Worm (Caenorhabditis elegans): ENCODE results near the gene Y49F6B.9.

DNA sequence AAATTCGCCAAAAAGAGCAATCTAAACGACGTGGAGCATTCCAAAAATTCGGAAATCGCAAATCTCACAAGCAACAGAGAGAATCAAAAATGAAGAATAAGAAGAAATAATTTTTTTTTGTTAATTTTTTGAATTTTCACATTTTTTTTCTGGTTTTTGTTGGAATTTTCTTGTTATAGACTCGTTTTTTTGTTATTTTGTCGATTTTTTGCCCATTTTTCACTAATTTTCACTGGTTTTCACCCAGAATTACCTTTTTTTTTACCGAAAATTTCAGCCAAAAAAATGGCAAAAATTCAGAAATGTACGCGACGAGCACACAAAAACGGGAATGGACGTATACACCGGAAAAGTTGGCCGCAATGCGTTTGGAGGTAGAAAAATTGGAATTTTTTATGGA lies 5.5 kb upstream of the Y49F6B.9 start, which contains the start of gene cyh-1:
- TF ChIP-seq med-1 (GFP tag; optimal IDR thresholded peaks at IDR 0.05; ENCODE audit: insufficient read depth), result no peak
- TF ChIP-seq ztf-29 (GFP tag; IDR thresholded peaks at IDR 0.05), result no peak

Data from whole organism, midembryonic.